Worm (Caenorhabditis elegans): Measurements from ENCODE around the gene Y66D12A.24.

ce11 chrIII:11492489-11492888 is 4.2 kb upstream of the Y66D12A.24 start:
- no peak for TF ChIP-seq F26F4.8 (GFP tag; conservative IDR thresholded peaks at IDR 0.05)
- no peak for TF ChIP-seq rbr-2 (tag; optimal IDR thresholded peaks at IDR 0.05)
- no peak for TF ChIP-seq hlh-30 (tag; optimal IDR thresholded peaks at IDR 0.05; ENCODE audit: insufficient read depth)
- TF ChIP-seq lin-13 (GFP tag; optimal IDR thresholded peaks at IDR 0.05), result no peak
- no peak for TF ChIP-seq fkh-10 (GFP tag; optimal IDR thresholded peaks at IDR 0.05)
